Fruit fly (Drosophila melanogaster) whole organism, pupa: ENCODE measurements around the gene fit.

Experiments used
- CG12605 ChIP-seq: fragments of 200-800 bp; sonication (Bioruptor generic); IDR thresholded peaks from 2 replicates; pipeline ENCODE4 v1.3.6; 2022; ENCODE audit warnings: missing biosample characterization, missing genetic modification characterization
- CG13204 ChIP-seq: fragments of 200-800 bp; sonication (Bioruptor generic); optimal IDR thresholded peaks from 2 replicates; lab custom pipeline; 2018; ENCODE audit warnings: missing biosample characterization, mild to moderate bottlenecking, missing genetic modification characterization, moderate library complexity
- CG14655 ChIP-seq: fragments of 200-800 bp; sonication (Bioruptor generic); optimal IDR thresholded peaks from 3 replicates; lab custom pipeline; 2017; ENCODE audit warnings: mild to moderate bottlenecking, missing biosample characterization, missing genetic modification reagents, missing genetic modification characterization
- CG17806 ChIP-seq: fragments of 200-800 bp; sonication (Bioruptor generic); optimal IDR thresholded peaks from 2 replicates; lab custom pipeline; 2018; ENCODE audit warnings: missing biosample characterization, mild to moderate bottlenecking, missing genetic modification characterization, moderate library complexity
- CG4496 ChIP-seq: fragments of 200-800 bp; sonication (Bioruptor generic); IDR thresholded peaks from 3 replicates; pipeline ENCODE4 v1.3.6; 2022; ENCODE audit warnings: missing biosample characterization, missing genetic modification characterization
- CG8159 ChIP-seq: fragments of 200-800 bp; sonication (Bioruptor generic); optimal IDR thresholded peaks from 3 replicates; lab custom pipeline; 2018; ENCODE audit warnings: missing biosample characterization, mild to moderate bottlenecking, missing genetic modification characterization, moderate library complexity
- CG8301 ChIP-seq: fragments of 200-800 bp; sonication (Bioruptor generic); optimal IDR thresholded peaks from 2 replicates; lab custom pipeline; 2018; ENCODE audit warnings: missing biosample characterization, mild to moderate bottlenecking, missing genetic modification characterization
- CG9948 ChIP-seq: fragments of 200-800 bp; sonication (Bioruptor generic); optimal IDR thresholded peaks from 2 replicates; lab custom pipeline; 2018; ENCODE audit warnings: missing biosample characterization, mild to moderate bottlenecking, missing genetic modification characterization, moderate library complexity
- D1 ChIP-seq: fragments of 200-800 bp; sonication (Bioruptor generic); optimal IDR thresholded peaks from 2 replicates; lab custom pipeline; 2018; ENCODE audit warnings: missing biosample characterization, mild to moderate bottlenecking, missing genetic modification characterization, moderate library complexity
- EcR ChIP-seq: fragments of 200-800 bp; sonication (Bioruptor generic); optimal IDR thresholded peaks from 3 replicates; lab custom pipeline; 2019; ENCODE audit warnings: missing biosample characterization, missing genetic modification characterization, mild to moderate bottlenecking, moderate library complexity, missing genetic modification reagents
- Pif1B ChIP-seq: fragments of 200-800 bp; sonication (Bioruptor generic); optimal IDR thresholded peaks from 3 replicates; lab custom pipeline; 2016; ENCODE audit warnings: missing biosample characterization, missing genetic modification characterization
- fd96Ca ChIP-seq: fragments of 200-800 bp; sonication (Bioruptor generic); IDR thresholded peaks from 3 replicates; pipeline ENCODE4 v1.3.6; 2022; ENCODE audit warnings: missing biosample characterization, missing genetic modification characterization
- gl ChIP-seq: fragments of 200-800 bp; sonication (Bioruptor generic); optimal IDR thresholded peaks from 2 replicates; lab custom pipeline; 2018; ENCODE audit warnings: missing biosample characterization, mild to moderate bottlenecking, missing genetic modification characterization
- rn ChIP-seq: fragments of 200-800 bp; sonication (Bioruptor generic); IDR thresholded peaks from 2 replicates; pipeline ENCODE4 v1.3.6; 2022; ENCODE audit warnings: missing biosample characterization, missing genetic modification characterization

- no peak for TF ChIP-seq Pif1B
- no peak for TF ChIP-seq rn (GFP tag; lab: Robert Waterston, UW)
- TF ChIP-seq CG12605 (GFP tag; lab: Robert Waterston, UW) = no peak
- TF ChIP-seq CG8159 (tag; lab: Kevin White, UChicago) = no peak
- no peak for TF ChIP-seq CG17806 (tag; lab: Kevin White, UChicago)
- TF ChIP-seq gl (tag; lab: Kevin White, UChicago) = no peak
- peak; percentile 80 for TF ChIP-seq EcR (GFP tag; lab: Kevin White, UChicago)
- no peak for TF ChIP-seq CG9948
- no peak for TF ChIP-seq CG4496 (GFP tag; lab: Robert Waterston, UW)
- no peak for TF ChIP-seq CG8301 (tag; lab: Kevin White, UChicago)
- no peak for TF ChIP-seq CG14655
- TF ChIP-seq D1 = no peak
- no peak for TF ChIP-seq fd96Ca (GFP tag; lab: Robert Waterston, UW)
- no peak for TF ChIP-seq CG13204
Measured at dm6 chr3R:21851592-21852578, 32.4 kb downstream of the fit start.
